Fruit fly (Drosophila melanogaster) whole organism, embryonic: ENCODE results near the gene CG18302.

Experiments used
- Ada2b ChIP-seq: fragments of 200-800 bp; sonication (Bioruptor generic); IDR thresholded peaks from 2 replicates; pipeline ENCODE4 v1.3.6; 2022; ENCODE audit warnings: missing biosample characterization, missing genetic modification characterization
- Atf6 ChIP-seq: fragments of 200-800 bp; sonication (Bioruptor generic); IDR thresholded peaks from 2 replicates; pipeline ENCODE4 v1.3.6; 2022; ENCODE audit warnings: missing biosample characterization, missing genetic modification characterization
- Awh ChIP-seq: fragments of 200-800 bp; sonication (Bioruptor generic); IDR thresholded peaks from 2 replicates; pipeline ENCODE4, ENCODE4 v1.3.6; 2022; ENCODE audit warnings: missing biosample characterization, missing genetic modification characterization
- BtbVII ChIP-seq: fragments of 200-800 bp; sonication (Bioruptor generic); optimal IDR thresholded peaks from 3 replicates; lab custom pipeline; 2017; ENCODE audit warnings: missing biosample characterization, mild to moderate bottlenecking, missing genetic modification characterization
- CG10979 ChIP-seq: fragments of 200-800 bp; sonication (Bioruptor generic); optimal IDR thresholded peaks from 2 replicates; lab custom pipeline; 2018; ENCODE audit warnings: missing biosample characterization, mild to moderate bottlenecking, missing genetic modification characterization, moderate library complexity
- CG11247 ChIP-seq: fragments of 200-800 bp; sonication (Bioruptor generic); IDR thresholded peaks from 2 replicates; pipeline ENCODE4 v1.3.6; 2022; ENCODE audit warnings: missing biosample characterization, missing genetic modification characterization
- CG12155 ChIP-seq: fragments of 200-800 bp; sonication (Bioruptor generic); optimal IDR thresholded peaks from 3 replicates; lab custom pipeline; 2016; ENCODE audit warnings: missing biosample characterization, missing genetic modification characterization
- CG13287 ChIP-seq: fragments of 200-800 bp; sonication (Bioruptor generic); IDR thresholded peaks from 2 replicates; pipeline ENCODE4 v1.3.6; 2022; ENCODE audit warnings: missing biosample characterization, missing genetic modification characterization; ENCODE audit not compliant: partially characterized antibody
- CG13296 ChIP-seq: fragments of 200-800 bp; sonication (Bioruptor generic); optimal IDR thresholded peaks from 3 replicates; lab custom pipeline; 2018; ENCODE audit warnings: missing biosample characterization, mild to moderate bottlenecking, missing genetic modification characterization
- CG14441 ChIP-seq: fragments of 200-800 bp; sonication (Bioruptor generic); IDR thresholded peaks from 2 replicates; pipeline ENCODE4 v1.3.6; 2022; ENCODE audit warnings: missing biosample characterization, missing genetic modification characterization
- CG1603 ChIP-seq: fragments of 200-800 bp; sonication (Bioruptor generic); optimal IDR thresholded peaks from 2 replicates; lab custom pipeline; 2019; ENCODE audit warnings: missing biosample characterization, mild to moderate bottlenecking, missing genetic modification characterization, moderate library complexity
- CG17359 ChIP-seq: fragments of 200-800 bp; sonication (Bioruptor generic); optimal IDR thresholded peaks from 3 replicates; lab custom pipeline; 2018; ENCODE audit warnings: missing biosample characterization, mild to moderate bottlenecking, missing genetic modification characterization, moderate library complexity
- CG18599 ChIP-seq: fragments of 200-800 bp; sonication (Bioruptor generic); optimal IDR thresholded peaks from 3 replicates; lab custom pipeline; 2017; ENCODE audit warnings: missing biosample characterization, missing genetic modification characterization, mild to moderate bottlenecking, moderate library complexity, missing genetic modification reagents
- CG2678 ChIP-seq: fragments of 200-800 bp; sonication (Bioruptor generic); optimal IDR thresholded peaks from 3 replicates; lab custom pipeline; 2019; ENCODE audit warnings: missing biosample characterization, mild to moderate bottlenecking, missing genetic modification characterization, moderate library complexity
- CG2712 ChIP-seq: fragments of 200-800 bp; optimal IDR thresholded peaks from 3 replicates; lab custom pipeline; 2019; ENCODE audit warnings: missing biosample characterization, mild to moderate bottlenecking, missing genetic modification characterization, moderate library complexity
- CG2875 ChIP-seq: fragments of 200-800 bp; sonication (Bioruptor generic); optimal IDR thresholded peaks from 2 replicates; lab custom pipeline; 2017; ENCODE audit warnings: missing biosample characterization, mild to moderate bottlenecking, missing genetic modification characterization, missing genetic modification reagents
- CG3995 ChIP-seq: fragments of 200-800 bp; sonication (Bioruptor generic); optimal IDR thresholded peaks from 3 replicates; lab custom pipeline; 2016; ENCODE audit warnings: missing biosample characterization, missing genetic modification characterization
- CG6689 ChIP-seq: fragments of 200-800 bp; sonication (Bioruptor generic); IDR thresholded peaks from 2 replicates; pipeline ENCODE4 v1.3.6; 2022; ENCODE audit warnings: missing biosample characterization, missing genetic modification characterization
- CG6765 ChIP-seq: fragments of 200-800 bp; sonication (Bioruptor generic); optimal IDR thresholded peaks from 3 replicates; lab custom pipeline; 2017; ENCODE audit warnings: missing biosample characterization, mild to moderate bottlenecking, missing genetic modification characterization
- CG7357 ChIP-seq: fragments of 200-800 bp; sonication (Bioruptor generic); IDR thresholded peaks from 3 replicates; pipeline ENCODE4 v1.3.6; 2022; ENCODE audit warnings: missing biosample characterization, missing genetic modification characterization
- CG9215 ChIP-seq: fragments of 200-800 bp; sonication (Bioruptor generic); IDR thresholded peaks from 2 replicates; pipeline ENCODE4 v1.3.6; 2022; ENCODE audit warnings: missing biosample characterization, missing genetic modification characterization
- CG9437 ChIP-seq: fragments of 200-800 bp; sonication (Bioruptor generic); optimal IDR thresholded peaks from 2 replicates; lab custom pipeline; 2018; ENCODE audit warnings: missing biosample characterization, mild to moderate bottlenecking, missing genetic modification characterization
- Doc2 ChIP-seq: fragments of 200-800 bp; sonication (Bioruptor generic); IDR thresholded peaks from 2 replicates; pipeline ENCODE4 v1.3.6; 2022; ENCODE audit warnings: missing biosample characterization, missing genetic modification characterization
- H2.0 ChIP-seq: fragments of 200-800 bp; sonication (Bioruptor generic); IDR thresholded peaks from 2 replicates; pipeline ENCODE4 v1.3.6; 2022; ENCODE audit warnings: missing biosample characterization, missing genetic modification characterization
- Hsf ChIP-seq: fragments of 200-800 bp; sonication (Bioruptor generic); optimal IDR thresholded peaks from 3 replicates; lab custom pipeline; 2016; ENCODE audit warnings: missing biosample characterization, missing genetic modification characterization
- Mrtf ChIP-seq: fragments of 200-800 bp; sonication (Bioruptor generic); IDR thresholded peaks from 3 replicates; pipeline ENCODE4 v1.3.6; 2022; ENCODE audit warnings: missing biosample characterization, missing genetic modification characterization
- Myb ChIP-seq: fragments of 200-800 bp; sonication (Bioruptor generic); optimal IDR thresholded peaks from 2 replicates; lab custom pipeline; 2016; ENCODE audit warnings: missing biosample characterization, missing genetic modification characterization
- Xrp1 ChIP-seq: fragments of 200-800 bp; sonication (Bioruptor generic); IDR thresholded peaks from 2 replicates; pipeline ENCODE4 v1.3.6; 2022; ENCODE audit warnings: missing biosample characterization, missing genetic modification characterization
- ara ChIP-seq: fragments of 200-800 bp; sonication (Bioruptor generic); IDR thresholded peaks from 2 replicates; pipeline ENCODE4 v1.3.6; 2022; ENCODE audit warnings: missing biosample characterization, missing genetic modification characterization
- caup ChIP-seq: fragments of 200-800 bp; sonication (Bioruptor generic); optimal IDR thresholded peaks from 3 replicates; lab custom pipeline; 2017; ENCODE audit warnings: missing biosample characterization, mild to moderate bottlenecking, missing genetic modification characterization, moderate library complexity; ENCODE audit not compliant: severe bottlenecking
- grau ChIP-seq: fragments of 200-800 bp; optimal IDR thresholded peaks from 3 replicates; lab custom pipeline; 2019; ENCODE audit warnings: missing biosample characterization, mild to moderate bottlenecking, missing genetic modification characterization, moderate library complexity
- gt ChIP-seq: fragments of 200-800 bp; sonication (Bioruptor generic); IDR thresholded peaks from 2 replicates; pipeline ENCODE4 v1.3.6; 2022; ENCODE audit warnings: missing biosample characterization, missing genetic modification characterization
- ind ChIP-seq: fragments of 200-800 bp; sonication (Bioruptor generic); optimal IDR thresholded peaks from 3 replicates; lab custom pipeline; 2016; ENCODE audit warnings: missing biosample characterization, missing genetic modification characterization
- ken ChIP-seq: fragments of 200-800 bp; sonication (Bioruptor generic); IDR thresholded peaks from 3 replicates; pipeline ENCODE4 v1.3.6; 2022; ENCODE audit warnings: missing biosample characterization, missing genetic modification characterization
- lmd ChIP-seq: fragments of 200-800 bp; sonication (Bioruptor generic); IDR thresholded peaks from 2 replicates; pipeline ENCODE4 v1.3.6; 2022; ENCODE audit warnings: missing biosample characterization, missing genetic modification characterization
- lov ChIP-seq, 2 experiments: fragments of 200-800 bp in 1 of 2; fragments of >200 bp in 1 of 2; sonication (Bioruptor generic) in 1 of 2; IDR thresholded peaks in 1 of 2; optimal IDR thresholded peaks in 1 of 2; 2 replicates in 1 of 2; 3 replicates in 1 of 2; pipeline versions ENCODE4 v1.3.6 to Lab custom; 2017 to 2022; ENCODE audit warnings: missing biosample characterization in 1 of 2, missing genetic modification characterization in 1 of 2
- otp ChIP-seq: fragments of 200-800 bp; sonication (Bioruptor generic); IDR thresholded peaks from 3 replicates; pipeline ENCODE4, ENCODE4 v1.3.6; 2022; ENCODE audit warnings: missing biosample characterization, missing genetic modification characterization
- p53 ChIP-seq: fragments of 200-800 bp; sonication (Bioruptor generic); optimal IDR thresholded peaks from 2 replicates; lab custom pipeline; 2016; ENCODE audit warnings: missing biosample characterization, missing genetic modification characterization
- pan ChIP-seq, 4 experiments: fragments of >200 bp in 3 of 4; fragments of 200-800 bp in 1 of 4; sonication (Bioruptor generic) in 1 of 4; optimal IDR thresholded peaks in 3 of 4; IDR thresholded peaks in 1 of 4; 2 replicates each; pipeline versions ENCODE4 v1.3.6 to Lab custom; 2017 to 2022; ENCODE audit warnings: missing biosample characterization in 2 of 4, missing genetic modification characterization in 2 of 4, mixed read lengths in 1 of 4
- pb ChIP-seq: fragments of 200-800 bp; sonication (Bioruptor generic); optimal IDR thresholded peaks from 3 replicates; lab custom pipeline; 2016; ENCODE audit warnings: missing biosample characterization, missing genetic modification characterization
- peb ChIP-seq: fragments of 200-800 bp; sonication (Bioruptor generic); IDR thresholded peaks from 2 replicates; pipeline ENCODE4 v1.3.6; 2022; ENCODE audit warnings: missing biosample characterization, missing genetic modification characterization
- ranshi ChIP-seq: fragments of 200-800 bp; sonication (Bioruptor generic); IDR thresholded peaks from 2 replicates; pipeline ENCODE4 v1.3.6; 2022; ENCODE audit warnings: missing biosample characterization, missing genetic modification characterization
- row ChIP-seq: fragments of 200-800 bp; sonication (Bioruptor generic); IDR thresholded peaks from 3 replicates; pipeline ENCODE4 v1.3.6; 2022; ENCODE audit warnings: missing biosample characterization, missing genetic modification characterization
- so ChIP-seq: fragments of 200-800 bp; sonication (Bioruptor generic); IDR thresholded peaks from 3 replicates; pipeline ENCODE4 v1.3.6; 2022; ENCODE audit warnings: missing biosample characterization, missing genetic modification characterization
- sqz ChIP-seq: fragments of 200-800 bp; sonication (Bioruptor generic); optimal IDR thresholded peaks from 3 replicates; lab custom pipeline; 2018; ENCODE audit warnings: missing biosample characterization, mild to moderate bottlenecking, missing genetic modification characterization
- tgo ChIP-seq: fragments of 200-800 bp; sonication (Bioruptor generic); IDR thresholded peaks from 3 replicates; pipeline ENCODE4 v1.3.6; 2022; ENCODE audit warnings: missing biosample characterization, missing genetic modification characterization
- vfl ChIP-seq: fragments of 200-800 bp; sonication (Bioruptor generic); optimal IDR thresholded peaks from 2 replicates; lab custom pipeline; 2016; ENCODE audit warnings: missing biosample characterization, missing genetic modification characterization
- vvl ChIP-seq: fragments of 200-800 bp; sonication (Bioruptor generic); IDR thresholded peaks from 2 replicates; pipeline ENCODE4 v1.3.6; 2022; ENCODE audit warnings: missing biosample characterization, missing genetic modification characterization
- yki ChIP-seq: fragments of >200 bp; optimal IDR thresholded peaks from 3 replicates; lab custom pipeline; 2018
- zfh2 ChIP-seq: fragments of 200-800 bp; sonication (Bioruptor generic); optimal IDR thresholded peaks from 2 replicates; lab custom pipeline; 2016; ENCODE audit warnings: missing biosample characterization, missing genetic modification characterization

Gene CG18302

dm6 chr2L:10555269-10555668, 21.1 kb downstream of the CG18302 start (continued):
- TF ChIP-seq peb (no peak), CG1603 (peak; percentile 1), row (GFP tag; lab: Robert Waterston, UW) (peak; percentile 45; the same call in 2 of the 3 replicates), CG12155 (GFP tag; lab: Kevin White, UChicago) (no peak), vvl (peak; percentile 41), CG17359 (tag; lab: Kevin White, UChicago) (peak; percentile 2), ken (GFP tag; lab: Robert Waterston, UW) (peak; percentile 37; the same call in 1 of the 3 replicates), CG6689 (GFP tag; lab: Robert Waterston, UW) (peak; percentile 38; the same call in 1 of the 2 replicates), gt (no peak), grau (tag; lab: Kevin White, UChicago) (peak; percentile 68), CG3995 (GFP tag; lab: Kevin White, UChicago) (no peak), p53 (GFP tag; lab: Kevin White, UChicago) (no peak), pan (optimal IDR thresholded peaks at IDR 0.05; lab: Kevin White, UChicago) (no peak), pan (GFP tag; optimal IDR thresholded peaks at IDR 0.05 in 1 of 2, IDR thresholded peaks at IDR 0.05 in 1 of 2) (peak in 1 of 2 experiments; percentile 14), Ada2b (no peak), CG13287 (GFP tag; lab: Robert Waterston, UW) (no peak), Myb (GFP tag; lab: Kevin White, UChicago) (no peak), yki (lab: Kevin White, UChicago) (no peak), ara (GFP tag; lab: Robert Waterston, UW) (peak; percentile 47; the same call in 1 of the 2 replicates)

- TF ChIP-seq lov (optimal IDR thresholded peaks at IDR 0.05; lab: Kevin White, UChicago) (no peak), lov (GFP tag; IDR thresholded peaks at IDR 0.05; lab: Robert Waterston, UW) (peak; percentile 21; the same call in 1 of the 3 replicates), ind (peak; percentile 49), CG10979 (tag; lab: Kevin White, UChicago) (peak; percentile 23), CG9437 (no peak), CG11247 (no peak), lmd (GFP tag; lab: Robert Waterston, UW) (peak; percentile 55), Hsf (GFP tag; lab: Kevin White, UChicago) (peak; percentile 13), CG18599 (peak; percentile 90), pb (GFP tag; lab: Kevin White, UChicago) (peak; percentile 20), CG14441 (peak; percentile 32; the same call in 1 of the 2 replicates), Xrp1 (GFP tag; lab: Robert Waterston, UW) (peak; percentile 65), zfh2 (GFP tag; lab: Kevin White, UChicago) (peak; percentile 4), H2.0 (GFP tag; lab: Robert Waterston, UW) (peak; percentile 49), CG2712 (peak; percentile 37), Awh (GFP tag; lab: Robert Waterston, UW) (peak; percentile 53; the same call in 1 of the 2 replicates), sqz (GFP tag; lab: Kevin White, UChicago) (no peak), CG13296 (GFP tag; lab: Kevin White, UChicago) (peak; percentile 50), so (GFP tag; lab: Robert Waterston, UW) (peak; percentile 68; the same call in 1 of the 3 replicates), CG9215 (GFP tag; lab: Robert Waterston, UW) (peak; percentile 55; the same call in 1 of the 2 replicates), tgo (peak; percentile 58; the same call in 2 of the 3 replicates), CG7357 (0 out of 3 replicates have a peak, but pooled peaks have one; percentile 27), vfl (peak; percentile 3), CG2875 (GFP tag; lab: Kevin White, UChicago) (no peak), Atf6 (GFP tag; lab: Robert Waterston, UW) (peak; percentile 65), Mrtf (GFP tag; lab: Robert Waterston, UW) (0 out of 3 replicates have a peak, but pooled peaks have one; percentile 31), CG6765 (GFP tag; lab: Kevin White, UChicago) (peak; percentile 29), otp (GFP tag; lab: Robert Waterston, UW) (0 out of 3 replicates have a peak, but pooled peaks have one; percentile 30), CG2678 (tag; lab: Kevin White, UChicago) (peak; percentile 69), Doc2 (no peak), ranshi (GFP tag; lab: Robert Waterston, UW) (peak; percentile 70), caup (GFP tag; lab: Kevin White, UChicago) (peak; percentile 66), BtbVII (GFP tag; lab: Kevin White, UChicago) (peak; percentile 53)
Observed at dm6 chr2L:10565674-10566073, 31.6 kb downstream of the CG18302 start.
